Fruit fly (Drosophila melanogaster) Kc167 (cell line): Measurements from ENCODE around the gene Rtnl2.

Experiments
- Myc ChIP-seq: fragments of >200 bp; optimal IDR thresholded peaks from 2 replicates; lab custom pipeline; 2017; ENCODE audit warnings: missing external identifiers
- Sin3A ChIP-seq: fragments of >200 bp; optimal IDR thresholded peaks from 2 replicates; lab custom pipeline; 2018; ENCODE audit warnings: missing external identifiers
- insv ChIP-seq: fragments of >200 bp; optimal IDR thresholded peaks from 3 replicates; lab custom pipeline; 2018; ENCODE audit warnings: missing external identifiers

DNA sequence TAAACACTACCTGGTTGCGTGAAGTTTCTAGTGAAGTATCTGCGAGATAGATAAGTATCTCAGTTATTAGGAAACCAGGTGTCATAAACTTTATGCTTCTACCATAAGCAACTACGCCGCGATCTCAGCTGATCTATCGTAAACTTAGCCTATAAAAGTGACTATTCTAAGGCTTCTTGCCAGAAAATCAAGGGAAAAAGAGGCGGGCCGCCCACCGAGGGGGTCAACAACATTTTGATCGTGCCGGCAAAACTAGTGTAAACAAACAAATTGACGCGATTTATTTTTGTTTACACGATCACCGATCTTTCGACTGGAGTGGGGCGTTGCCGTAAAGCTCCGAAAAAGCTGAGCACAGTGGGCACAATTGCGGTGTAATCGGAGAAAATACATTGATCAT, 5.9 kb downstream of the Rtnl2 start:
- no peak for TF ChIP-seq insv (lab: Kevin White, UChicago)
- no peak for TF ChIP-seq Sin3A (lab: Kevin White, UChicago)
- TF ChIP-seq Myc (lab: Kevin White, UChicago): no peak
